Fruit fly (Drosophila melanogaster) S2 (cell line): Measurements from ENCODE around the gene RpL30.

Experiments
- CG8478 ChIP-seq: fragments of >200 bp; optimal IDR thresholded peaks from 2 replicates; lab custom pipeline; 2018
- CTCF ChIP-seq, 2 experiments: fragments of >200 bp; optimal IDR thresholded peaks; 2 replicates each; lab custom pipeline; 2018

The RpL30 gene

DNA sequence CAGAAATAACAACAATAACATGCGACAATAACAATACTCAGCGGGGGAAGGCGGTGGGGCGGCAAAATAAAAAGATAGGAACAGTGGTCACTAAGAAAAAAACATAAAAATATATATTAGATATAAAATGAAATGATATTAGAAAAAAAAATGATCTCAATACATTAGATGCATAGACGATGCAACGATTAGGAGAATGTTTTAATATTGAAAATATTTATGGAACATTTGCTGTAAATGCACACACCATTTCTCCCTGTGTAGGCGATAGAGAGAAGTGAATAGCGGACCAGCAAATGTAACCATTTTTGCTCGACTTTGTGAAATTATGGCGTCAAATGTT lies 42.9 kb downstream of the RpL30 start:
- TF ChIP-seq CTCF (optimal IDR thresholded peaks at IDR 0.05; lab: Kevin White, UChicago): no peak
- no peak for TF ChIP-seq CG8478 (lab: Kevin White, UChicago)

DNA sequence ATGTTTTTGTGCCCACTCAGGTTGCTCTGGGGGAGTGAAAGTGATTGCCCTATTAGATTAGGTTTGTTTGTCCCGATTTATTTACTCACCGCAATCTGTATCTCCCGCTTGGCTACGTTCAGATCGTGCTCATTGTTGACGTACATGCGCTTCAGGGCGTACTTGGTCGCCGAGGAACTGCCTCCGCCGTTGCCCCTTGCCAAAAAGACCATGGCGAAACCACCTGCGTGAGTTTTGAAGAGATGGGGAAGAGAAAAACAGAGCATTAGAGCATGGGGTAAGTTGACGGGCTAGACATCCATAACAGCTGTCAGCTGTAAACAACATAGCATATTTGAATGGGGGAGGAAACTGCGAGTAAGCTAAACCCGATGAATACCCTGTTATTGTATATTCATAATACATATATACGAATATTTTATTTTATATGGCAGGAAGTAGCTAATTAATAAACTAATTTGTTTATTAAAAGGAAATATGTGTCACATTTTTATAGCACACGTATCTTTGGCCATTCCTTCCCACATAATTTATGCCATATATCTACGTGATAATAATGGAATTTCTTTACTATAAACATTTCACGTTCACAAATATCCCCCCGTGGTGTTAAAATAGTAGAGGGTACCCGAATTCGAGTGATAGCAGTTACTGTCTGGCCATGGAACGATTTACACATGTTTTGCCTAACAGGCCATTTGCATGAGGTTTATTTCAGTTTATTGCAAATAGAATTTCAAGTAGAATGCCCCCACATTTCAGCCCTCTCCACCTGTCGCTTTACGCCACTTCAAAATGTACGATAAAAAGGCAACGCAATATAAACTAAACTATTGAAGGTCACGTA lies 43.5 kb downstream of the RpL30 start:
- TF ChIP-seq CG8478 (lab: Kevin White, UChicago): no peak
- no peak for TF ChIP-seq CTCF (optimal IDR thresholded peaks at IDR 0.05; lab: Kevin White, UChicago)
